Worm (Caenorhabditis elegans): Measurements from ENCODE around the gene pes-1.
"Not testable (repeated sequence)": the region's sequence is repeated elsewhere in the genome, so short reads cannot be mapped to it uniquely, and the experiment has no call there.

The pes-1 gene

DNA sequence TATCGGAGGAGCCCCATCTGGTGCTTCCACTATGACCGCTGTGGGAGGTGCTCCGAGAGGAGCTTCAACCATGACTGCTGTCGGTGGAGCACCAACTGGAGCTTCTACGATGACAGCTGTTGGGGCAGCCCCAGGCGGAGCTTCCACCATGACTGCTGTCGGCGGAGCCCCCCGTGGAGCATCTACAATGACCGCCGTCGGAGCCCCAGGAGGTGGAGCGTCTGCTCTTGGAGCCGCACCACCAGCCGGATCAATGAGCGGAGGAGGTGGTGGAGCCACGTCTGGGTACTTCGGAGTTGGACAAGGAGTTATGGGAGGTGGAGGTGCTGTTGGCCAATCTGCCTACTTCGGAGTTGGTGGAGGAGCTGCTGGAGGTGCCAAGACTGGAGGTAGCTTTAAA is 5.6 kb upstream of the pes-1 start:
- TF ChIP-seq ama-1 (optimal IDR thresholded peaks at IDR 0.05) (no peak), tlp-1 (tag; optimal IDR thresholded peaks at IDR 0.05) (no peak), unc-86 (tag; optimal IDR thresholded peaks at IDR 0.05) (no peak), lin-14 (GFP tag; optimal IDR thresholded peaks at IDR 0.05) (no peak), aly-2 (tag; optimal IDR thresholded peaks at IDR 0.05) (no peak), snu-23 (GFP tag; optimal IDR thresholded peaks at IDR 0.05) (no peak), ceh-8 (GFP tag; optimal IDR thresholded peaks at IDR 0.05) (no peak), nhr-20 (tag; optimal IDR thresholded peaks at IDR 0.05) (no peak), sox-4 (tag; optimal IDR thresholded peaks at IDR 0.05) (no peak), pqm-1 (tag; optimal IDR thresholded peaks at IDR 0.05) (no peak), egl-27 (tag; optimal IDR thresholded peaks at IDR 0.05) (no peak), nhr-85 (tag) (no peak)

DNA sequence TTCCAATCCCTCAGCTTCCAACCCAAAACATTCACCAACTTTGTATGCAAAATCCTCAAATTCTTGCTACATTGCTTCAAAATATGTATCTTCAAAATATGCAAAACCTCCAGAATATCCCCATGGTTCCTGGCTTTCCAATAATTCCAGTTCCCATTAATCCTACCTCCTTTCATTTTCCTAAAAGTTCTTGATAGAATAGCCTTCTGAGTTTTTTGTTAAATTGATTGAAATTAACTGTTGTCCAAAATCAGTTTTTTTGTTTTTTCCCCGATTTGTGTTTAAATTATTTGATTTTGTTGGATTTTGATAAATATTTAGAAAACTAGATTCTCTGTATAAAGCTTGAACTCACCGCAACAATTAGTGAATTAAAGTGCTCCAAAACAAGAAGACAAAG is 2.6 kb downstream of the pes-1 start:
- TF ChIP-seq F16B12.6 (tag; optimal IDR thresholded peaks at IDR 0.05) (no peak), tbx-2 (tag; optimal IDR thresholded peaks at IDR 0.05) (no peak), C34B4.2 (tag; optimal IDR thresholded peaks at IDR 0.05) (no peak), hpl-2 (GFP tag; optimal IDR thresholded peaks at IDR 0.05) (no peak), pag-3 (tag; optimal IDR thresholded peaks at IDR 0.05; ENCODE audit: borderline replicate concordance, insufficient read depth) (no peak), dsc-1 (tag; optimal IDR thresholded peaks at IDR 0.05) (no peak), nhr-77 (tag; optimal IDR thresholded peaks at IDR 0.05) (no peak)

DNA sequence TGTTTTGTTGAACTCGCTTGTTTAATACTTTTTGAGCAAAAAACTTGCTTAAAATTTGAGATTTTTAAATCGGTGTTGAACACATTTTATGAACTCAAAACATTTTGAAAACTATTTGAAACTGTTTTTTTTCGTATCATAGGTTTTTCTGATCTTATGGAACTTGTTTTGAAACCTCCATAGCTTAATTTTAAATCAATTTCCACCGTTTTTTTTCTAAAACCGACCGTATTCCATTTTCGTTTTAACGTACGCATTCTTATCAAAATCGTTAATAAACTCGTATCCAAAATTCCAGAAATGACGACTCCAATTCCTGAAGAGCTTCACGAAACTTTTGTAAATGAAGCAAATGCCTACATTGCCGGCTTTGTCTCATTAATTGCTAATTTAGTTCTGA is 5.8 kb downstream of the pes-1 start, which contains the start of gene srm-2:
Gene srm-2, plus strand, starts transcription at position 301 of the 400 bp plus-strand sequence.
- TF ChIP-seq skn-1 (tag; optimal IDR thresholded peaks at IDR 0.05) (no peak), lir-3 (tag; optimal IDR thresholded peaks at IDR 0.05; ENCODE audit: poor library complexity) (no peak), fkh-10 (GFP tag; optimal IDR thresholded peaks at IDR 0.05) (no peak), mab-9 (GFP tag; IDR thresholded peaks at IDR 0.05) (no peak), jun-1 (tag; optimal IDR thresholded peaks at IDR 0.05) (no peak), tlp-1 (tag; optimal IDR thresholded peaks at IDR 0.05) (no peak)

DNA sequence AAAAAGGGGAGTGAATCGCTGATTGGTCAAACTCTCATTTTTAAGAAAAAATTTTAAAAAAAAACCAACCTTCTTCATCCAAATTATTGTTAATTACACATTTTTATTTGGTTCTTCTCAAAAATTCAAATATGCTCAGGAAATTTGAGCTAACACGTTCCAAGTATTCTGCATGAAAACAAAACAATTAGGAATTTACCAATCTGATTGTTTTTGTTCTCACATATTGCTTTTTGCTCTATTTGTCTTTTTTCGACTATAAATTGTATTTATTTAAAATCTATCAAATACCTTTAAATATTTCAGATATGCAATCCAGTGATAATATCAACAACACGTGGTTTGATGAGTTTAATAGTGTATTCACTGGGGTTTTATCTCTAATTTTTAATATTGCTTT is 9.7 kb downstream of the pes-1 start, which contains the start of gene srm-1:
Gene srm-1, plus strand, starts transcription at position 301 of the 400 bp plus-strand sequence.
- no peak for TF ChIP-seq unc-86 (tag; optimal IDR thresholded peaks at IDR 0.05)

DNA sequence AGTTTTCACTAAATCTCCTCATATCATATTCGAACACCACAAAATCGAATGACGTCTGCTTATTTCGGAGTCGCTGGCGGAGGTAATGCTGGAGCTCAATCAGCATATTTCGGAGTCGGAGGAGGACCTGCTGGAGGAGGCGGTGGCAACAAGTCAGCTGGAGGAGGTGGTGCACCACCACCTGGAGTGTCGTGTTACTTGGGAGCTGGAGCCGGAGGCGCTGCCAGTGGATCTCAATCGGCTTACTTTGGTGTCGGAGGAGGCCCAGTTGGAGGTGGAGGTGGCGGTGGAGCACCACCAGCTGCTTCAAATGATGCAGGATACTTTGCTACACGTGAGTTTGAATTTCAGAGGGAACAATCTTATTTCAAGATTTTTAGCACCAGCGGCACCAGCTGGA is 13.9 kb downstream of the pes-1 start, which contains the start of gene ssq-4:
Gene ssq-4, plus strand, starts transcription at position 19 of the 400 bp plus-strand sequence.
- TF ChIP-seq pag-3 (tag; optimal IDR thresholded peaks at IDR 0.05; ENCODE audit: borderline replicate concordance, insufficient read depth); nhr-11 (tag; optimal IDR thresholded peaks at IDR 0.05); sptf-1 (tag; optimal IDR thresholded peaks at IDR 0.05): not testable (repeated sequence)

DNA sequence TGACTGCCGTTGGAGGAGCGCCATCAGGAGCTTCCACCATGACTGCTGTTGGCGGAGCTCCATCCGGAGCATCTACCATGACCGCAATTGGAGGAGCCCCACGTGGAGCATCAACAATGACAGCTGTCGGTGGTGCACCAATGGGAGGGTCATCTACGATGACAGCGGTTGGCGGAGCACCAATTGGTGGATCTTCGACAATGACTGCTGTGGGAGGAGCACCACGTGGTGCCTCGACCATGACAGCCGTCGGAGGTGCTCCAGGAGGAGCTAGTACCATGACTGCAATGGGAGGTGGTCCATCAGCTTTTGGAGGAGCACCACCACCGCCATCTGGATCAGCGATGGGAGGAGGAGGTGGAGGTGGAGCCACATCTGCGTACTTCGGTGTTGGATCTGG is 14.5 kb downstream of the pes-1 start, which contains the start of gene T28H11.7:
Gene T28H11.7, minus strand, starts transcription at position 101 of the 400 bp plus-strand sequence.
- TF ChIP-seq ceh-88 (GFP tag; IDR thresholded peaks at IDR 0.05); nhr-84 (tag; optimal IDR thresholded peaks at IDR 0.05); pqm-1 (tag; optimal IDR thresholded peaks at IDR 0.05): not testable (repeated sequence)

DNA sequence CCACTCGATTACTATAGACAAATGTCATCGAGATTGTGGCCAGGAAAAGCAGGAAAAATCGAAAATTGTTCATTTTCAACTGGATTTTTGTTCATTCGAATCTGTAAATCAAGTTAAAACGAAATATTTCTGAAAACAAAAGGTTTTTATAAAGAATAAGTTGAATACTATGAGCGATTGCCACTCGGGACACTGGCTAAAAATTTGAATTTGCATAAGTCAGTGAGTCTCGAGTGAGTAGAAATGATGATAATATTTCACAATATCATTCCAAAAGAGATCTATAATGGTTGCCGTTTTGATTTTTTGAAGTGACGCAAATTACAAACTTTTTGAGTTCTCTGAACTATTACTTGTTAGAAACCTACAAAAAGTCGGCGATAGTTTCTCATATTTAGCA is 18.0 kb downstream of the pes-1 start, which contains the start of gene T28H11.8:
Gene T28H11.8, minus strand, starts transcription at position 101 of the 400 bp plus-strand sequence.
- TF ChIP-seq unc-130 (tag; optimal IDR thresholded peaks at IDR 0.05) (no peak), mef-2 (tag; optimal IDR thresholded peaks at IDR 0.05) (no peak), dpl-1 (GFP tag; optimal IDR thresholded peaks at IDR 0.05) (no peak)
